Fruit fly (Drosophila melanogaster) whole organism, embryonic: Measurements from ENCODE around the gene bbg.
A peak's percentile ranks its signal among the peaks of the same experiment; 100 is the strongest.

Experiments
- CG10979 ChIP-seq: fragments of 200-800 bp; sonication (Bioruptor generic); optimal IDR thresholded peaks from 2 replicates; lab custom pipeline; 2018; ENCODE audit warnings: missing biosample characterization, mild to moderate bottlenecking, missing genetic modification characterization, moderate library complexity
- CG11723 ChIP-seq: fragments of 200-800 bp; sonication (Bioruptor generic); optimal IDR thresholded peaks from 2 replicates; lab custom pipeline; 2017; ENCODE audit warnings: missing biosample characterization, mild to moderate bottlenecking, missing genetic modification characterization
- CG12071 ChIP-seq: fragments of 200-800 bp; sonication (Bioruptor generic); optimal IDR thresholded peaks from 3 replicates; lab custom pipeline; 2018; ENCODE audit warnings: missing biosample characterization, mild to moderate bottlenecking, missing genetic modification characterization
- CG12155 ChIP-seq: fragments of 200-800 bp; sonication (Bioruptor generic); optimal IDR thresholded peaks from 3 replicates; lab custom pipeline; 2016; ENCODE audit warnings: missing biosample characterization, missing genetic modification characterization
- CG12219 ChIP-seq: fragments of 200-800 bp; sonication (Bioruptor generic); optimal IDR thresholded peaks from 3 replicates; lab custom pipeline; 2018; ENCODE audit warnings: missing biosample characterization, mild to moderate bottlenecking, missing genetic modification characterization
- CG12391 ChIP-seq: fragments of 200-800 bp; sonication (Bioruptor generic); optimal IDR thresholded peaks from 3 replicates; lab custom pipeline; 2018; ENCODE audit warnings: missing biosample characterization, mild to moderate bottlenecking, missing genetic modification characterization, moderate library complexity
- CG1647 ChIP-seq: fragments of 200-800 bp; sonication (Bioruptor generic); optimal IDR thresholded peaks from 3 replicates; lab custom pipeline; 2016; ENCODE audit warnings: missing biosample characterization, missing genetic modification characterization
- CG17912 ChIP-seq: fragments of 200-800 bp; sonication (Bioruptor generic); optimal IDR thresholded peaks from 2 replicates; lab custom pipeline; 2018; ENCODE audit warnings: missing biosample characterization, mild to moderate bottlenecking, missing genetic modification characterization
- CG1792 ChIP-seq: fragments of 200-800 bp; sonication (Bioruptor generic); optimal IDR thresholded peaks from 2 replicates; lab custom pipeline; 2016; ENCODE audit warnings: missing biosample characterization, missing genetic modification characterization
- CG18476 ChIP-seq: fragments of 200-800 bp; sonication (Bioruptor generic); optimal IDR thresholded peaks from 2 replicates; lab custom pipeline; 2016; ENCODE audit warnings: missing biosample characterization, mild to moderate bottlenecking, missing genetic modification characterization
- CG30020 ChIP-seq: fragments of 200-800 bp; optimal IDR thresholded peaks from 2 replicates; lab custom pipeline; 2019; ENCODE audit warnings: missing biosample characterization, mild to moderate bottlenecking, missing genetic modification characterization, moderate library complexity
- CG32532 ChIP-seq: fragments of 200-800 bp; sonication (Bioruptor generic); IDR thresholded peaks from 2 replicates; pipeline ENCODE4 v1.3.6; 2022; ENCODE audit warnings: missing biosample characterization, missing genetic modification characterization
- CG34422 ChIP-seq: fragments of 200-800 bp; sonication (Bioruptor generic); IDR thresholded peaks from 3 replicates; pipeline ENCODE4 v1.3.6; 2022; ENCODE audit warnings: missing biosample characterization, missing genetic modification characterization
- CG4404 ChIP-seq: fragments of 200-800 bp; sonication (Bioruptor generic); IDR thresholded peaks from 2 replicates; pipeline ENCODE4 v1.3.6; 2022; ENCODE audit warnings: missing biosample characterization, missing genetic modification characterization
- CG4424 ChIP-seq: fragments of 200-800 bp; sonication (Bioruptor generic); optimal IDR thresholded peaks from 3 replicates; lab custom pipeline; 2016; ENCODE audit warnings: missing biosample characterization, missing genetic modification characterization
- CG5245 ChIP-seq: fragments of 200-800 bp; sonication (Bioruptor generic); optimal IDR thresholded peaks from 3 replicates; lab custom pipeline; 2016; ENCODE audit warnings: missing biosample characterization, missing genetic modification characterization
- CG5953 ChIP-seq: fragments of 200-800 bp; sonication (Bioruptor generic); IDR thresholded peaks from 2 replicates; pipeline ENCODE4 v1.3.6; 2022; ENCODE audit warnings: missing biosample characterization, missing genetic modification characterization
- CG6654 ChIP-seq: fragments of 200-800 bp; sonication (Bioruptor generic); optimal IDR thresholded peaks from 2 replicates; lab custom pipeline; 2017; ENCODE audit warnings: missing biosample characterization, mild to moderate bottlenecking, missing genetic modification characterization
- CG6791 ChIP-seq: fragments of 200-800 bp; sonication (Bioruptor generic); IDR thresholded peaks from 3 replicates; pipeline ENCODE4 v1.3.6; 2022; ENCODE audit warnings: missing biosample characterization, missing genetic modification characterization; ENCODE audit not compliant: partially characterized antibody
- CG7928 ChIP-seq: fragments of 200-800 bp; sonication (Bioruptor generic); optimal IDR thresholded peaks from 2 replicates; lab custom pipeline; 2017; ENCODE audit warnings: missing biosample characterization, mild to moderate bottlenecking, missing genetic modification characterization
- CG8478 ChIP-seq: fragments of >200 bp; optimal IDR thresholded peaks from 2 replicates; lab custom pipeline; 2018
- Chrac-16 ChIP-seq: fragments of 200-800 bp; sonication (Bioruptor generic); optimal IDR thresholded peaks from 3 replicates; lab custom pipeline; 2016; ENCODE audit warnings: missing biosample characterization, missing genetic modification characterization
- CrebB ChIP-seq: fragments of 200-800 bp; sonication (Bioruptor generic); optimal IDR thresholded peaks from 3 replicates; lab custom pipeline; 2018; ENCODE audit warnings: missing biosample characterization, mild to moderate bottlenecking, missing genetic modification characterization
- Fer3 ChIP-seq: fragments of 200-800 bp; sonication (Bioruptor generic); optimal IDR thresholded peaks from 2 replicates; lab custom pipeline; 2018; ENCODE audit warnings: missing biosample characterization, mild to moderate bottlenecking, missing genetic modification characterization, moderate library complexity
- Hand ChIP-seq: fragments of 200-800 bp; sonication (Bioruptor generic); optimal IDR thresholded peaks from 2 replicates; lab custom pipeline; 2017; ENCODE audit warnings: mild to moderate bottlenecking, missing biosample characterization, missing genetic modification reagents, missing genetic modification characterization
- Max ChIP-seq: fragments of 200-800 bp; sonication (Bioruptor generic); optimal IDR thresholded peaks from 2 replicates; lab custom pipeline; 2016; ENCODE audit warnings: missing biosample characterization, mild to moderate bottlenecking, missing genetic modification characterization
- Nf-YB ChIP-seq: fragments of 200-800 bp; sonication (Bioruptor generic); optimal IDR thresholded peaks from 3 replicates; lab custom pipeline; 2019; ENCODE audit warnings: missing biosample characterization, mild to moderate bottlenecking, missing genetic modification characterization, moderate library complexity
- Oli ChIP-seq: fragments of 200-800 bp; sonication (Bioruptor generic); optimal IDR thresholded peaks from 2 replicates; lab custom pipeline; 2018; ENCODE audit warnings: missing biosample characterization, mild to moderate bottlenecking, missing genetic modification characterization, moderate library complexity
- Taf1 ChIP-seq: fragments of 200-800 bp; sonication (Bioruptor generic); IDR thresholded peaks from 2 replicates; pipeline ENCODE4 v1.3.6; 2022; ENCODE audit warnings: missing biosample characterization, missing genetic modification characterization
- ab ChIP-seq: fragments of 200-800 bp; sonication (Bioruptor generic); optimal IDR thresholded peaks from 2 replicates; lab custom pipeline; 2016; ENCODE audit warnings: missing biosample characterization, missing genetic modification characterization
- al ChIP-seq: fragments of 200-800 bp; sonication (Bioruptor generic); IDR thresholded peaks from 2 replicates; pipeline ENCODE4 v1.3.6; 2022; ENCODE audit warnings: missing biosample characterization, missing genetic modification characterization
- amos ChIP-seq: fragments of 200-800 bp; sonication (Bioruptor generic); IDR thresholded peaks from 2 replicates; pipeline ENCODE4 v1.3.6; 2022; ENCODE audit warnings: missing biosample characterization, missing genetic modification characterization; ENCODE audit not compliant: partially characterized antibody
- ase ChIP-seq: fragments of 200-800 bp; sonication (Bioruptor generic); IDR thresholded peaks from 3 replicates; pipeline ENCODE4 v1.3.6; 2022; ENCODE audit warnings: missing biosample characterization, missing genetic modification characterization
- br ChIP-seq: fragments of >200 bp; optimal IDR thresholded peaks from 2 replicates; lab custom pipeline; 2017
- btn ChIP-seq: fragments of 200-800 bp; sonication (Bioruptor generic); optimal IDR thresholded peaks from 2 replicates; lab custom pipeline; 2016; ENCODE audit warnings: missing biosample characterization, missing genetic modification characterization
- corto ChIP-seq: fragments of 200-800 bp; sonication (Bioruptor generic); optimal IDR thresholded peaks from 2 replicates; lab custom pipeline; 2016; ENCODE audit warnings: missing biosample characterization, mild to moderate bottlenecking, missing genetic modification characterization, moderate library complexity
- croc ChIP-seq: fragments of 200-800 bp; sonication (Bioruptor generic); conservative IDR thresholded peaks from 3 replicates; pipeline ENCODE4 v1.3.6; 2022; ENCODE audit warnings: missing biosample characterization, missing genetic modification characterization
- eyg ChIP-seq: fragments of 200-800 bp; sonication (Bioruptor generic); optimal IDR thresholded peaks from 3 replicates; lab custom pipeline; 2016; ENCODE audit warnings: missing biosample characterization, missing genetic modification characterization
- fu2 ChIP-seq: fragments of 200-800 bp; sonication (Bioruptor generic); optimal IDR thresholded peaks from 2 replicates; lab custom pipeline; 2016; ENCODE audit warnings: missing biosample characterization, missing genetic modification characterization
- gcm2 ChIP-seq: fragments of 200-800 bp; sonication (Bioruptor generic); optimal IDR thresholded peaks from 2 replicates; lab custom pipeline; 2016; ENCODE audit warnings: missing biosample characterization, missing genetic modification characterization
- grn ChIP-seq: fragments of 200-800 bp; sonication (Bioruptor generic); optimal IDR thresholded peaks from 3 replicates; lab custom pipeline; 2017; ENCODE audit warnings: missing biosample characterization, missing genetic modification characterization
- hb ChIP-seq: fragments of 200-800 bp; sonication (Bioruptor generic); IDR thresholded peaks from 3 replicates; pipeline ENCODE4 v1.3.6; 2022; ENCODE audit warnings: missing biosample characterization, missing genetic modification characterization; ENCODE audit not compliant: partially characterized antibody
- lola ChIP-seq, 3 experiments: fragments of >200 bp in 2 of 3; fragments of 200-800 bp in 1 of 3; sonication (Bioruptor generic) in 1 of 3; optimal IDR thresholded peaks; 2 replicates each; lab custom pipeline; 2017 to 2019; ENCODE audit warnings: missing biosample characterization in 3 of 3, missing genetic modification characterization in 3 of 3, mild to moderate bottlenecking in 1 of 3, moderate library complexity in 1 of 3
- nau ChIP-seq: fragments of 200-800 bp; sonication (Bioruptor generic); optimal IDR thresholded peaks from 3 replicates; lab custom pipeline; 2017; ENCODE audit warnings: missing biosample characterization, mild to moderate bottlenecking, missing genetic modification characterization, missing genetic modification reagents
- onecut ChIP-seq: fragments of 200-800 bp; sonication (Bioruptor generic); IDR thresholded peaks from 2 replicates; pipeline ENCODE4 v1.3.6; 2022; ENCODE audit warnings: missing biosample characterization, missing genetic modification characterization
- otp ChIP-seq: fragments of 200-800 bp; sonication (Bioruptor generic); IDR thresholded peaks from 3 replicates; pipeline ENCODE4, ENCODE4 v1.3.6; 2022; ENCODE audit warnings: missing biosample characterization, missing genetic modification characterization
- pho ChIP-seq: fragments of 200-800 bp; sonication (Bioruptor generic); optimal IDR thresholded peaks from 2 replicates; lab custom pipeline; 2016; ENCODE audit warnings: missing biosample characterization, missing genetic modification characterization
- prd ChIP-seq, 3 experiments: fragments of >200 bp in 2 of 3; fragments of 200-800 bp in 1 of 3; sonication (Bioruptor generic) in 1 of 3; optimal IDR thresholded peaks in 2 of 3; IDR thresholded peaks in 1 of 3; 2 replicates in 2 of 3; 3 replicates in 1 of 3; pipeline versions ENCODE4 v1.3.6 to Lab custom; 2017 to 2022; ENCODE audit warnings: missing biosample characterization in 1 of 3, missing genetic modification characterization in 1 of 3
- slp2 ChIP-seq: fragments of 200-800 bp; sonication (Bioruptor generic); optimal IDR thresholded peaks from 2 replicates; lab custom pipeline; 2016; ENCODE audit warnings: missing biosample characterization, missing genetic modification characterization
- so ChIP-seq: fragments of 200-800 bp; sonication (Bioruptor generic); IDR thresholded peaks from 3 replicates; pipeline ENCODE4 v1.3.6; 2022; ENCODE audit warnings: missing biosample characterization, missing genetic modification characterization
- tin ChIP-seq: fragments of 200-800 bp; sonication (Bioruptor generic); optimal IDR thresholded peaks from 3 replicates; lab custom pipeline; 2016; ENCODE audit warnings: missing biosample characterization, missing genetic modification characterization
- vfl ChIP-seq: fragments of 200-800 bp; sonication (Bioruptor generic); optimal IDR thresholded peaks from 2 replicates; lab custom pipeline; 2016; ENCODE audit warnings: missing biosample characterization, missing genetic modification characterization

The bbg gene

dm6 chr3L:14366124-14366523 lies 170.0 kb downstream of the bbg start (continued):
- TF ChIP-seq CG12219 (GFP tag; lab: Kevin White, UChicago) = peak; percentile 80
- TF ChIP-seq CG7928 (GFP tag; lab: Kevin White, UChicago) = no peak
- TF ChIP-seq CG34422 (GFP tag; lab: Robert Waterston, UW) = no peak
- TF ChIP-seq slp2 (GFP tag; lab: Kevin White, UChicago) = peak; percentile 44
- no peak for TF ChIP-seq CG8478
- TF ChIP-seq CG10979 (tag; lab: Kevin White, UChicago) = peak; percentile 58
- no peak for TF ChIP-seq eyg (GFP tag; lab: Kevin White, UChicago)
- TF ChIP-seq CG5953 (GFP tag; lab: Robert Waterston, UW) = no peak
- no peak for TF ChIP-seq CG4404 (GFP tag; lab: Robert Waterston, UW)
- TF ChIP-seq CG1792 = no peak
- no peak for TF ChIP-seq Max
- peak; percentile 91 for TF ChIP-seq otp
- no peak for TF ChIP-seq CG6654 (GFP tag; lab: Kevin White, UChicago)
- peak in 1 of 3 experiments; percentile 68 for TF ChIP-seq lola (GFP tag; optimal IDR thresholded peaks at IDR 0.05; lab: Kevin White, UChicago)
- peak; percentile 12 for TF ChIP-seq Fer3 (tag; lab: Kevin White, UChicago)
- TF ChIP-seq CG18476 (GFP tag; lab: Kevin White, UChicago) = no peak
- TF ChIP-seq prd (optimal IDR thresholded peaks at IDR 0.05; lab: Kevin White, UChicago) = no peak
- TF ChIP-seq prd (GFP tag; IDR thresholded peaks at IDR 0.05; lab: Robert Waterston, UW) = no peak
- TF ChIP-seq vfl = no peak
- TF ChIP-seq CG12391 (tag; lab: Kevin White, UChicago) = peak; percentile 36
- no peak; the same call in 2 of the 3 replicates for TF ChIP-seq so (GFP tag; lab: Robert Waterston, UW)
- TF ChIP-seq CG32532 (GFP tag; lab: Robert Waterston, UW) = no peak
- TF ChIP-seq CG17912 (GFP tag; lab: Kevin White, UChicago) = peak; percentile 76
- TF ChIP-seq croc = no peak
- no peak for TF ChIP-seq Chrac-16
- no peak for TF ChIP-seq Hand (GFP tag; lab: Kevin White, UChicago)
- TF ChIP-seq CG6791 (GFP tag; lab: Robert Waterston, UW) = no peak
- TF ChIP-seq ab (GFP tag; lab: Kevin White, UChicago) = no peak
- TF ChIP-seq CG11723 (GFP tag; lab: Kevin White, UChicago) = peak; percentile 73
- no peak for TF ChIP-seq grn (GFP tag; lab: Kevin White, UChicago)
- no peak for TF ChIP-seq al
- TF ChIP-seq Nf-YB (GFP tag; lab: Kevin White, UChicago) = peak; percentile 46
- TF ChIP-seq ase (GFP tag; lab: Robert Waterston, UW) = peak; percentile 39; the same call in 1 of the 3 replicates
- no peak for TF ChIP-seq fu2 (GFP tag; lab: Kevin White, UChicago)
- TF ChIP-seq hb (GFP tag; lab: Robert Waterston, UW) = no peak
- peak; percentile 34 for TF ChIP-seq Oli (tag; lab: Kevin White, UChicago)
- no peak for TF ChIP-seq tin (GFP tag; lab: Kevin White, UChicago)
- peak; percentile 75 for TF ChIP-seq onecut (GFP tag; lab: Robert Waterston, UW)
- peak; percentile 79 for TF ChIP-seq CG12071 (GFP tag; lab: Kevin White, UChicago)
- TF ChIP-seq nau (GFP tag; lab: Kevin White, UChicago) = peak; percentile 74
- no peak for TF ChIP-seq br (lab: Kevin White, UChicago)
- TF ChIP-seq CG30020 (tag; lab: Kevin White, UChicago) = no peak
- peak; percentile 78 for TF ChIP-seq CrebB (tag; lab: Kevin White, UChicago)
- TF ChIP-seq CG5245 = no peak
- no peak for TF ChIP-seq amos (GFP tag; lab: Robert Waterston, UW)
- TF ChIP-seq corto (GFP tag; lab: Kevin White, UChicago) = no peak
- no peak for TF ChIP-seq Taf1
- TF ChIP-seq gcm2 (GFP tag; lab: Kevin White, UChicago) = no peak
- no peak for TF ChIP-seq pho
- TF ChIP-seq CG12155 (GFP tag; lab: Kevin White, UChicago) = no peak
- no peak for TF ChIP-seq btn (GFP tag; lab: Kevin White, UChicago)
- TF ChIP-seq CG4424 = no peak
- peak; percentile 16 for TF ChIP-seq CG1647 (GFP tag; lab: Kevin White, UChicago)
